Fruit fly (Drosophila melanogaster): Measurements from ENCODE around the gene CG7488.
A peak's percentile ranks its signal among the peaks of the same experiment; 100 is the strongest.

The CG7488 gene

DNA sequence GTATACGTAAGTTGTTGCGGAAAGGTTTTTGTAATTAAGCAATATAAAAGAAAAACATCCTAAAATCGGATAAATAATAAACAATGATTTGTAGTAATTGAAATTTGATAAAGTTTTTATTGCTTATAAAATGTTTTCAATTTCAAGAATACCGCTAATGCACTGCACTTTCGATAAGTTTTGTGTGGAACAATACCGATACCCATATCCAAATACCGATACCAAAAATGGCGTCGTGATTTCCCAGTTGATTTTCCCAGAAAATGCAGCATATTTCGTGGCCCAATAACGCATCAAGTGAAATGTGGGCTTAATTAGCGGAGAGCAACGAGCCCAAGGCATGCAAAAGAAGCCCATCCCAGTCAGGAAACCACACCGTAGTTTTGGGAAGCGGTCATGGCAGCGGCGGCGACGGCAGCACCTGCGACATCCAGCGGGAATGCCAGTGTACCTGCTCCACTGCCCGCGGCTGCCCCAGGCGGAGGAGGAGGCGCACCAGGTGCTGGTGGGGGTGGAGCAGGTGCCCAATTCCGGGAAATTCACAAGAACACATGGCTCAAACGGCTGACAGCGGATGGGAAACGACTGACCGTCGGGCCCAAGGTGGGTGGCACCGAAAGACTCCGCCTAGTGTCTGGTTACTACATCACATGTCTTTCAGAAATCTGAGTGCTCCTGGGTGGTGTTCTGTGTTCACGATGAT, 9.4 kb upstream of the CG7488 start, which contains the start of gene CG31342 (continued):
- no peak for TF ChIP-seq Adf1 (GFP tag; IDR thresholded peaks at IDR 0.05)
- TF ChIP-seq CG18262 (tag; optimal IDR thresholded peaks at IDR 0.05), result no peak
- no peak for TF ChIP-seq run (tag; optimal IDR thresholded peaks at IDR 0.05)
- TF ChIP-seq NC2α (GFP tag; optimal IDR thresholded peaks at IDR 0.05), result no peak
- no peak for TF ChIP-seq Rx (GFP tag; IDR thresholded peaks at IDR 0.05)
- TF ChIP-seq cas (GFP tag; IDR thresholded peaks at IDR 0.05), result no peak
- TF ChIP-seq sd (tag; optimal IDR thresholded peaks at IDR 0.05), result no peak
- no peak for TF ChIP-seq pb (GFP tag; optimal IDR thresholded peaks at IDR 0.05)
- peak; percentile 22 for TF ChIP-seq Hr3 (GFP tag; optimal IDR thresholded peaks at IDR 0.05)
- TF ChIP-seq CG15601 (tag; optimal IDR thresholded peaks at IDR 0.05), result peak; percentile 56
- TF ChIP-seq dmrt99B (tag; optimal IDR thresholded peaks at IDR 0.05), result no peak
- no peak for TF ChIP-seq CG3407 (GFP tag; optimal IDR thresholded peaks at IDR 0.05)
- TF ChIP-seq dmrt11E (tag; optimal IDR thresholded peaks at IDR 0.05), result peak; percentile 54
- TF ChIP-seq exex (tag; optimal IDR thresholded peaks at IDR 0.05), result no peak
- peak; percentile 88 for TF ChIP-seq YL-1 (GFP tag; optimal IDR thresholded peaks at IDR 0.05)
- TF ChIP-seq CG15073 (GFP tag; optimal IDR thresholded peaks at IDR 0.05), result no peak
- no peak for TF ChIP-seq dimm (GFP tag; IDR thresholded peaks at IDR 0.05)
- peak; percentile 77 for TF ChIP-seq row (GFP tag; IDR thresholded peaks at IDR 0.05)
- peak; percentile 47 for TF ChIP-seq CG30403 (GFP tag; optimal IDR thresholded peaks at IDR 0.05)
- no peak for TF ChIP-seq CG8765 (GFP tag; IDR thresholded peaks at IDR 0.05)
- no peak for TF ChIP-seq mirr (GFP tag; optimal IDR thresholded peaks at IDR 0.05)
- no peak for TF ChIP-seq CG10543 (GFP tag; optimal IDR thresholded peaks at IDR 0.05)
- peak; percentile 68 for TF ChIP-seq nmo (GFP tag; optimal IDR thresholded peaks at IDR 0.05)
- TF ChIP-seq gt (GFP tag; IDR thresholded peaks at IDR 0.05), result no peak
- TF ChIP-seq pan (optimal IDR thresholded peaks at IDR 0.05), result no peak
- TF ChIP-seq pan (GFP tag; optimal IDR thresholded peaks at IDR 0.05 in 1 of 2, IDR thresholded peaks at IDR 0.05 in 1 of 2), result peak in 1 of 2 experiments; percentile 20
- no peak for TF ChIP-seq btn (GFP tag; optimal IDR thresholded peaks at IDR 0.05)
- TF ChIP-seq pum (GFP tag; optimal IDR thresholded peaks at IDR 0.05), result no peak
- peak; percentile 20; the same call in 1 of the 2 replicates for TF ChIP-seq stc (GFP tag; IDR thresholded peaks at IDR 0.05)
- no peak for TF ChIP-seq Side (GFP tag; optimal IDR thresholded peaks at IDR 0.05)
- no peak for TF ChIP-seq Hand (GFP tag; optimal IDR thresholded peaks at IDR 0.05)
- TF ChIP-seq zf30C (GFP tag; optimal IDR thresholded peaks at IDR 0.05), result no peak
- TF ChIP-seq Vsx1 (GFP tag; optimal IDR thresholded peaks at IDR 0.05), result no peak
- no peak for TF ChIP-seq Myb (GFP tag; optimal IDR thresholded peaks at IDR 0.05)
- no peak for TF ChIP-seq crol (GFP tag; IDR thresholded peaks at IDR 0.05)
- peak; percentile 70 for TF ChIP-seq Dref (GFP tag; IDR thresholded peaks at IDR 0.05)
- TF ChIP-seq Dek (tag; optimal IDR thresholded peaks at IDR 0.05), result peak; percentile 7
- no peak for TF ChIP-seq CG8089 (GFP tag; optimal IDR thresholded peaks at IDR 0.05)
- TF ChIP-seq bab2 (GFP tag; optimal IDR thresholded peaks at IDR 0.05), result no peak
- no peak for TF ChIP-seq CG7963 (GFP tag; IDR thresholded peaks at IDR 0.05; ENCODE audit: partially characterized antibody)
- TF ChIP-seq cato (GFP tag; optimal IDR thresholded peaks at IDR 0.05; ENCODE audit: borderline replicate concordance), result no peak
- TF ChIP-seq h (optimal IDR thresholded peaks at IDR 0.05), result no peak
- TF ChIP-seq CG17186 (GFP tag; optimal IDR thresholded peaks at IDR 0.05), result no peak
- no peak for TF ChIP-seq jing (GFP tag; optimal IDR thresholded peaks at IDR 0.05)
- no peak for TF ChIP-seq tio (GFP tag; optimal IDR thresholded peaks at IDR 0.05)
- TF ChIP-seq Scr (GFP tag; IDR thresholded peaks at IDR 0.05; ENCODE audit: partially characterized antibody), result peak; percentile 73
- TF ChIP-seq knrl (GFP tag; IDR thresholded peaks at IDR 0.05; ENCODE audit: partially characterized antibody), result peak; percentile 59; the same call in 2 of the 3 replicates
- peak; percentile 9 for TF ChIP-seq pho (GFP tag; optimal IDR thresholded peaks at IDR 0.05)
- TF ChIP-seq CG4282 (GFP tag; optimal IDR thresholded peaks at IDR 0.05), result no peak
- TF ChIP-seq CG2199 (GFP tag; IDR thresholded peaks at IDR 0.05), result no peak
- peak; percentile 54; the same call in 1 of the 3 replicates for TF ChIP-seq zen2 (GFP tag; IDR thresholded peaks at IDR 0.05; ENCODE audit: partially characterized antibody)

Measured in whole organism, embryonic.